Worm (Caenorhabditis elegans): ENCODE data around the gene T07F12.2.

DNA sequence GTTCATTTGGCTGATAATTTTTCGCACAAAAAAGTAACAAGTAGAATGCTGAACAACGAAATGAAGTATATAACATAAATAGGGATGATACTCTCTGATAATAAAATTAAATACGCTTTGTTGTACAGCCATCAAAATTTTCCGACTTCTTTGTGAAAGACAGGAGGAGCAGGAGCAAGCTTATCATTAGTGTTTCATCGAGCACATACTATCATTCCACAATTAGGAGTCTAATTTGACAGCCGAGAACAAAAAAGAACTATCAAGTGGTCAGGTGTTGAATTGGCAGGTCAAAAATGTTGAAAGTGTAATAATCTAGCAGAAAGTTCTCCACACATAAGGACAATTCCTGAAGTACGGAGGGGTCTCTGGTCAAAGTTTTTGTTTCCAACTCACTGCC lies 38.1 kb downstream of the T07F12.2 start:
- TF ChIP-seq pqm-1 (tag; optimal IDR thresholded peaks at IDR 0.05) (peak; percentile 35), nhr-77 (tag; optimal IDR thresholded peaks at IDR 0.05) (no peak), mdl-1 (tag; optimal IDR thresholded peaks at IDR 0.05) (no peak)
